Fruit fly (Drosophila melanogaster): ENCODE measurements around the gene CG3345.

CG3345 gene

DNA sequence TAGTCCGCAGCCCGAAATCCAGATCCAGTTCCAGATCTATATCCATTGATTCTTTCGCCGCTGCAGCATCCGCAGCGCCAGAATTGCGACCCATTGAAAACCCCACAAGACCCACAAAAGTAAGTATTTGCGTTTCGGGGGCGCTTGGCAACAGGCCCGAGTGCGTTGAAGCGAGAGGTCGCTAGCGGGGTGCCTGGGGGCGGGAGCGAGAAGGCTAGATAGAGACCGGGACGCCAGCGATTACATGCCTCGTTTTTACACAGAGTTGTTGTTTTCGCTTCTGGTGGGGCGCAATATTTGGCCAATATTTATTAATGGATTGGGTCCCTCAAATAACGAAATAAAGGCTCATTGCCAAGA, 29.4 kb downstream of the CG3345 start:
- TF ChIP-seq Rel (GFP tag; optimal IDR thresholded peaks at IDR 0.05) (no peak), Rel (tag; optimal IDR thresholded peaks at IDR 0.05) (peak; percentile 48), brk (GFP tag; optimal IDR thresholded peaks at IDR 0.05) (no peak), pan (optimal IDR thresholded peaks at IDR 0.05) (no peak), rgr (GFP tag; optimal IDR thresholded peaks at IDR 0.05) (no peak), Jra (GFP tag; optimal IDR thresholded peaks at IDR 0.05) (no peak), N (GFP tag; optimal IDR thresholded peaks at IDR 0.05) (no peak)

DNA sequence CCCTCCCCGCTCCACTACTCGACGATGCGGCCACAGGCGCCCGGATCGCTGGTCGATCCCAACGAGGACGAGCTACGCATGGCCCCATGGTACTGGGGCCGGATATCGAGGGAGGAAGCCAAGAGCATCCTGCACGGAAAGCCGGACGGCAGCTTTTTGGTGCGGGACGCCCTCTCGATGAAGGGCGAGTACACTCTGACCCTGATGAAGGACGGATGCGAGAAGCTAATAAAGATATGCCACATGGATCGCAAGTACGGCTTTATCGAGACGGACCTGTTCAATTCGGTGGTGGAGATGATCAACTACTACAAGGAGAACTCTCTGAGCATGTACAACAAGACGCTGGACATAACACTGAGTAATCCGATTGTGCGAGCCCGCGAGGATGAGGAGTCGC, 30.1 kb downstream of the CG3345 start:
- TF ChIP-seq CG32264 (GFP tag; optimal IDR thresholded peaks at IDR 0.05) (no peak), pan (optimal IDR thresholded peaks at IDR 0.05) (no peak), lola (GFP tag; optimal IDR thresholded peaks at IDR 0.05) (no peak), Hr83 (GFP tag; optimal IDR thresholded peaks at IDR 0.05; ENCODE audit: poor library complexity, severe bottlenecking) (no peak), usp (GFP tag; optimal IDR thresholded peaks at IDR 0.05) (no peak), h (GFP tag; optimal IDR thresholded peaks at IDR 0.05) (no peak), br (GFP tag; optimal IDR thresholded peaks at IDR 0.05) (no peak), N (GFP tag; optimal IDR thresholded peaks at IDR 0.05) (no peak), tai (GFP tag; optimal IDR thresholded peaks at IDR 0.05) (no peak), jim (GFP tag; optimal IDR thresholded peaks at IDR 0.05) (no peak), brk (GFP tag; optimal IDR thresholded peaks at IDR 0.05) (no peak), Dfd (GFP tag; optimal IDR thresholded peaks at IDR 0.05) (no peak), Vsx2 (GFP tag; optimal IDR thresholded peaks at IDR 0.05; ENCODE audit: partially characterized antibody) (no peak), ey (GFP tag; optimal IDR thresholded peaks at IDR 0.05) (no peak), OdsH (GFP tag; optimal IDR thresholded peaks at IDR 0.05) (no peak), Dif (GFP tag; optimal IDR thresholded peaks at IDR 0.05; ENCODE audit: partially characterized antibody) (no peak), Rel (GFP tag; optimal IDR thresholded peaks at IDR 0.05) (no peak), Rel (tag; optimal IDR thresholded peaks at IDR 0.05) (no peak), Hr78 (GFP tag; optimal IDR thresholded peaks at IDR 0.05) (no peak)

dm6 chr2L:300006-300405, 31.1 kb downstream of the CG3345 start:
- no peak for TF ChIP-seq dl (GFP tag; optimal IDR thresholded peaks at IDR 0.05; ENCODE audit: insufficient read depth in 1 of 2, partially characterized antibody in 2 of 2)
- TF ChIP-seq Sp1 (GFP tag; optimal IDR thresholded peaks at IDR 0.05): no peak
- no peak for TF ChIP-seq GATAd (GFP tag; optimal IDR thresholded peaks at IDR 0.05)
- TF ChIP-seq br (GFP tag; optimal IDR thresholded peaks at IDR 0.05): no peak
- TF ChIP-seq OdsH (GFP tag; optimal IDR thresholded peaks at IDR 0.05): no peak
- TF ChIP-seq sv (GFP tag; optimal IDR thresholded peaks at IDR 0.05): no peak
- no peak for TF ChIP-seq Jra (GFP tag; optimal IDR thresholded peaks at IDR 0.05)
- no peak for TF ChIP-seq N (GFP tag; optimal IDR thresholded peaks at IDR 0.05)
- no peak for TF ChIP-seq CrebA (GFP tag; optimal IDR thresholded peaks at IDR 0.05; ENCODE audit: borderline replicate concordance)
- no peak for TF ChIP-seq jim (GFP tag; optimal IDR thresholded peaks at IDR 0.05)

dm6 chr2L:300877-301706, 32.2 kb downstream of the CG3345 start:
- TF ChIP-seq Rel (GFP tag; optimal IDR thresholded peaks at IDR 0.05): no peak
- TF ChIP-seq Rel (tag; optimal IDR thresholded peaks at IDR 0.05): peak; percentile 61
- TF ChIP-seq h (GFP tag; optimal IDR thresholded peaks at IDR 0.05): peak; percentile 70
- peak; percentile 56 for TF ChIP-seq br (GFP tag; optimal IDR thresholded peaks at IDR 0.05)
- no peak for TF ChIP-seq sv (GFP tag; optimal IDR thresholded peaks at IDR 0.05)
- TF ChIP-seq Jra (GFP tag; optimal IDR thresholded peaks at IDR 0.05): no peak
- no peak for TF ChIP-seq usp (GFP tag; optimal IDR thresholded peaks at IDR 0.05)
- peak; percentile 57 for TF ChIP-seq Hr83 (GFP tag; optimal IDR thresholded peaks at IDR 0.05; ENCODE audit: poor library complexity, severe bottlenecking)
- no peak for TF ChIP-seq dl (GFP tag; optimal IDR thresholded peaks at IDR 0.05; ENCODE audit: insufficient read depth in 1 of 2, partially characterized antibody in 2 of 2)
- TF ChIP-seq rgr (GFP tag; optimal IDR thresholded peaks at IDR 0.05): no peak
- no peak for TF ChIP-seq Abd-B (GFP tag; optimal IDR thresholded peaks at IDR 0.05)
- no peak for TF ChIP-seq Vsx2 (GFP tag; optimal IDR thresholded peaks at IDR 0.05; ENCODE audit: partially characterized antibody)
- no peak for TF ChIP-seq pan (optimal IDR thresholded peaks at IDR 0.05)

DNA sequence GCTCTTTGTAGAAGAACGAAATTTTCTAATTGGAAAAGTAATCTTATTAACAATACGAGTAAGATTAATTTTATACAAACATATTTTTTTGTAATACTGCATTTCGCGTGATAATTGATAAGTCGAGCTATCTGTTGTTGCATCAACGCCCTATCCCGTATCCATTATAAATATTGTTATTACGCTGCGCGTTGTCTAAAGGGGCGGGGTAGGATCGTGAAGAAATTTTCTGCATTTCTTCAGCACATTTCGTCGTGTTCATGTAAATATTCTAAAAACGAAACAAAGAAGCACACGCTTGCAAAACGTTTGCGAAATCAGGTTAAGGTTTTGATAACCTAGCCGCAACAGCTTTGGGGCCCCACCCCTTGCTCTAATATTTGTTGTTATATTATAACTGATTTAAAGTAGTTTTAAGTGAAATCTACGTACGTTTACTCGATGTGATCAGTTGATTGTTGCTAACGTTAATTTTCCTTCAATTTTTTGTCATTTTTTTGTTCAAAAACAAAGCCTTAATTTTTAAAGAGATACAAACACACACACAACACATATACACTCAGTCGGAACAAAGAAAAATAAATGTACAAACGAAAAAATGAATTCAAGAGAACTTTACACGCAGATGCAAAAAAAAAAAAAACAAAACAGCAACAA, 34.5 kb downstream of the CG3345 start:
- TF ChIP-seq h (GFP tag; optimal IDR thresholded peaks at IDR 0.05) (no peak), foxo (GFP tag; optimal IDR thresholded peaks at IDR 0.05) (no peak)

Measured in whole organism, wandering third instar larva.